Fruit fly (Drosophila melanogaster): ENCODE data around the gene Klp31E.

Gene Klp31E

dm6 chr2L:10386208-10386805, 27.5 kb upstream of the Klp31E start, which contains the start of the genes Cdk1 and mRpS7 (continued):
- TF ChIP-seq CG4820 (GFP tag; optimal IDR thresholded peaks at IDR 0.05) (peak; percentile 70), CG17802 (tag; optimal IDR thresholded peaks at IDR 0.05) (peak; percentile 85), CG6813 (GFP tag; optimal IDR thresholded peaks at IDR 0.05) (no peak), MTF-1 (GFP tag; optimal IDR thresholded peaks at IDR 0.05; ENCODE audit: borderline replicate concordance) (no peak), CG8089 (GFP tag; optimal IDR thresholded peaks at IDR 0.05) (peak; percentile 42), CG1647 (GFP tag; optimal IDR thresholded peaks at IDR 0.05) (no peak), dpn (GFP tag; optimal IDR thresholded peaks at IDR 0.05) (peak; percentile 29 to 62), inv (GFP tag; IDR thresholded peaks at IDR 0.05; ENCODE audit: partially characterized antibody) (no peak), chn (GFP tag; optimal IDR thresholded peaks at IDR 0.05) (peak; percentile 44), eve (GFP tag; optimal IDR thresholded peaks at IDR 0.05) (peak in 1 of 2 experiments; percentile 41), CG4707 (GFP tag; optimal IDR thresholded peaks at IDR 0.05) (peak; percentile 12), CG17612 (GFP tag; IDR thresholded peaks at IDR 0.05) (no peak), H2.0 (GFP tag; IDR thresholded peaks at IDR 0.05) (peak; percentile 76), CG1603 (tag; optimal IDR thresholded peaks at IDR 0.05) (peak; percentile 98), grn (GFP tag; optimal IDR thresholded peaks at IDR 0.05) (no peak), cwo (GFP tag; optimal IDR thresholded peaks at IDR 0.05) (peak; percentile 44), Dbx (GFP tag; IDR thresholded peaks at IDR 0.05) (peak; percentile 63; the same call in 2 of the 3 replicates), gfzf (GFP tag; optimal IDR thresholded peaks at IDR 0.05) (peak; percentile 26), Kr (GFP tag; optimal IDR thresholded peaks at IDR 0.05) (no peak), CG14710 (tag; optimal IDR thresholded peaks at IDR 0.05) (peak; percentile 87), Atf6 (GFP tag; IDR thresholded peaks at IDR 0.05) (peak; percentile 79), CG8944 (GFP tag; optimal IDR thresholded peaks at IDR 0.05) (peak; percentile 42), CG7786 (GFP tag; optimal IDR thresholded peaks at IDR 0.05) (peak; percentile 47), Scr (GFP tag; IDR thresholded peaks at IDR 0.05; ENCODE audit: partially characterized antibody) (no peak), trem (tag; optimal IDR thresholded peaks at IDR 0.05) (peak; percentile 61), odd (GFP tag; optimal IDR thresholded peaks at IDR 0.05) (no peak), CG18476 (GFP tag; optimal IDR thresholded peaks at IDR 0.05) (peak; percentile 64), ham (GFP tag; IDR thresholded peaks at IDR 0.05) (no peak), seq (GFP tag; IDR thresholded peaks at IDR 0.05) (no peak), Nf-YC (tag; optimal IDR thresholded peaks at IDR 0.05) (peak; percentile 59), p53 (GFP tag; optimal IDR thresholded peaks at IDR 0.05) (no peak), ac (GFP tag; optimal IDR thresholded peaks at IDR 0.05) (no peak), Elba2 (GFP tag; optimal IDR thresholded peaks at IDR 0.05) (peak; percentile 29), peb (GFP tag; IDR thresholded peaks at IDR 0.05) (no peak), ara (GFP tag; IDR thresholded peaks at IDR 0.05) (no peak), CG12391 (tag; optimal IDR thresholded peaks at IDR 0.05) (peak; percentile 89), Hmr (GFP tag; optimal IDR thresholded peaks at IDR 0.05) (peak; percentile 73), CG13775 (GFP tag; optimal IDR thresholded peaks at IDR 0.05) (peak; percentile 80), abd-A (tag; optimal IDR thresholded peaks at IDR 0.05) (no peak), ci (GFP tag; IDR thresholded peaks at IDR 0.05) (peak; percentile 82; the same call in 2 of the 3 replicates), pzg (GFP tag; optimal IDR thresholded peaks at IDR 0.05) (peak; percentile 47), tx (GFP tag; optimal IDR thresholded peaks at IDR 0.05) (peak; percentile 44), tna (GFP tag; IDR thresholded peaks at IDR 0.05; ENCODE audit: partially characterized antibody) (no peak), CG5180 (GFP tag; optimal IDR thresholded peaks at IDR 0.05) (no peak), trh (GFP tag; optimal IDR thresholded peaks at IDR 0.05) (peak; percentile 60), zf30C (GFP tag; optimal IDR thresholded peaks at IDR 0.05) (no peak), z (GFP tag; IDR thresholded peaks at IDR 0.05) (no peak), CG9876 (GFP tag; optimal IDR thresholded peaks at IDR 0.05) (no peak), Rx (GFP tag; IDR thresholded peaks at IDR 0.05) (no peak), sima (GFP tag; optimal IDR thresholded peaks at IDR 0.05) (no peak)

Data from whole organism, embryonic.